Fruit fly (Drosophila melanogaster): ENCODE results near the gene CG17377.

dm6 chr2L:6798762-6799246, 3.8 kb downstream of the CG17377 start, which contains the start of the genes nrv2 and CG43610:
- TF ChIP-seq CG7101 (tag; optimal IDR thresholded peaks at IDR 0.05): no peak
- no peak for TF ChIP-seq tj (GFP tag; optimal IDR thresholded peaks at IDR 0.05)
- no peak for TF ChIP-seq Hr96 (GFP tag; optimal IDR thresholded peaks at IDR 0.05)
- TF ChIP-seq CG12768 (GFP tag; optimal IDR thresholded peaks at IDR 0.05): no peak
- no peak for TF ChIP-seq CG33017 (tag; optimal IDR thresholded peaks at IDR 0.05)
- TF ChIP-seq pad (GFP tag; optimal IDR thresholded peaks at IDR 0.05): no peak
- TF ChIP-seq CG7045 (GFP tag; optimal IDR thresholded peaks at IDR 0.05): no peak
- peak; percentile 45 for TF ChIP-seq kay (GFP tag; ENCODE audit: borderline replicate concordance)
- no peak for TF ChIP-seq bab1 (GFP tag; optimal IDR thresholded peaks at IDR 0.05)
- no peak for TF ChIP-seq CG5204 (GFP tag; optimal IDR thresholded peaks at IDR 0.05)
- no peak for TF ChIP-seq CG1620 (GFP tag; optimal IDR thresholded peaks at IDR 0.05)
- TF ChIP-seq ovo (GFP tag; optimal IDR thresholded peaks at IDR 0.05): no peak
